Fruit fly (Drosophila melanogaster): ENCODE data around the gene Glyat.

The Glyat gene

DNA sequence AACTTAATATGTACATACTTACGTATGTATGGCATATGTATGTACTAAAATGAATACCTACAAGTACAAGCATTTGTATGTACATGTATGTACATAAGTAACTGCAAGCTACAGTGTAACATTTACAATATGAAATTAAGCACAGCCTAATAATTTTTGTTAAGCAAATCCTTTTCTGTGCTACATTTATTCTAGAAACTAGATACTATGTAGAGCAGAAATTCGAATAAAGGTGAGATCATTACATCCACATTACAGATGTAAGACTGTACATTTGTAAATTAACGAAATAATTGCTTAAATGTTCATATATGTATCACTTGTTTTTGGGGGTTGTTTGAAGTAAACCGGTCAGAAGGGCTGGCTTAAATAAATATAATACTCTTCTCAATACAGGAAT is 18.5 kb downstream of the Glyat start (continued):
- TF ChIP-seq Hr39 (GFP tag; optimal IDR thresholded peaks at IDR 0.05), result peak; percentile 86
- no peak for TF ChIP-seq Lpt (GFP tag; optimal IDR thresholded peaks at IDR 0.05)
- TF ChIP-seq topi (GFP tag; optimal IDR thresholded peaks at IDR 0.05), result peak; percentile 68
- no peak for TF ChIP-seq CG11902 (GFP tag; optimal IDR thresholded peaks at IDR 0.05)
- peak; percentile 29 for TF ChIP-seq CG8632 (GFP tag; optimal IDR thresholded peaks at IDR 0.05)
- TF ChIP-seq Ets21C (GFP tag; optimal IDR thresholded peaks at IDR 0.05), result peak; percentile 62
- TF ChIP-seq salr (GFP tag; optimal IDR thresholded peaks at IDR 0.05), result no peak
- TF ChIP-seq Hr38 (GFP tag; optimal IDR thresholded peaks at IDR 0.05), result no peak
- TF ChIP-seq CG6808 (GFP tag; optimal IDR thresholded peaks at IDR 0.05), result no peak
- TF ChIP-seq CG32006 (GFP tag; optimal IDR thresholded peaks at IDR 0.05), result peak; percentile 24
- TF ChIP-seq CG15336 (GFP tag; IDR thresholded peaks at IDR 0.05), result 0 out of 2 replicates have a peak, but pooled peaks have one; percentile 15
- TF ChIP-seq CG6276 (GFP tag; optimal IDR thresholded peaks at IDR 0.05), result no peak
- TF ChIP-seq OdsH (GFP tag; optimal IDR thresholded peaks at IDR 0.05), result peak; percentile 46
- TF ChIP-seq esn (GFP tag; optimal IDR thresholded peaks at IDR 0.05), result peak; percentile 79
- TF ChIP-seq Sox15 (GFP tag; optimal IDR thresholded peaks at IDR 0.05), result peak; percentile 5
- TF ChIP-seq CG6854 (GFP tag; optimal IDR thresholded peaks at IDR 0.05), result no peak
- no peak for TF ChIP-seq CG11294 (GFP tag; IDR thresholded peaks at IDR 0.05)
- peak; percentile 81 for TF ChIP-seq svp (GFP tag)
- no peak for TF ChIP-seq CG16779 (tag; optimal IDR thresholded peaks at IDR 0.05)
- TF ChIP-seq acj6 (GFP tag; optimal IDR thresholded peaks at IDR 0.05), result peak; percentile 48
- TF ChIP-seq CG9139 (GFP tag; optimal IDR thresholded peaks at IDR 0.05), result no peak
- 0 out of 3 replicates have a peak, but pooled peaks have one; percentile 39 for TF ChIP-seq CG6163 (GFP tag; IDR thresholded peaks at IDR 0.05)
- TF ChIP-seq lz (GFP tag; optimal IDR thresholded peaks at IDR 0.05), result peak; percentile 78
- TF ChIP-seq CG3032 (tag; optimal IDR thresholded peaks at IDR 0.05), result no peak
- peak; percentile 19 for TF ChIP-seq CG3919 (GFP tag; optimal IDR thresholded peaks at IDR 0.05)
- TF ChIP-seq fkh (GFP tag; optimal IDR thresholded peaks at IDR 0.05), result no peak
- TF ChIP-seq CG7368 (GFP tag; optimal IDR thresholded peaks at IDR 0.05), result peak; percentile 20
- TF ChIP-seq Met (GFP tag; optimal IDR thresholded peaks at IDR 0.05), result peak; percentile 40
- peak; percentile 86 for TF ChIP-seq CG31627 (GFP tag; optimal IDR thresholded peaks at IDR 0.05)

DNA sequence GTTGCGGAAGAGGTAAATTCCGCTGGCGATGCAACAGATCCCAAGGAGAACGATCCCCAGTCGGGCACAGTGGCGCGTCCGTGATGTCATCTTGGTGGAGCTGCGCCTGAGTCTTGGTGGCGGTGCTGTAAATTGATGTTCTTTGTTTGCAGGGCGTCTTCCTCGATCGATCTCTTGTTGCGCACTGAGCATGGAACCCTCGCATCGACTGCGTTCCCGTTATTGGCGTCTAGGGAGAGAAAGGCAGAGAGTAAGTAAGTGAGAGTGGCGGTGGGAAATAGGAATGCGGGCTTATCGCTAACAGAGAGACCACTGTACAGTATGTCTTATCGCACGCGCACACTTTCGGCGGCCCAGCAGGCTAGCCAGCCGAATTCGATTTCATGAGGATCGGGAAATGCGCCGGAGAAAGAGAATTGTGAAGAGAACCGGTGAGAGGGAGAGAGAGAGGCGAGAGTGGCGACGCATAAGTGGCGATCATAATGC is 19.0 kb downstream of the Glyat start:
- TF ChIP-seq dac (GFP tag; optimal IDR thresholded peaks at IDR 0.05) (no peak), CG9139 (GFP tag; optimal IDR thresholded peaks at IDR 0.05) (peak; percentile 24), CG11902 (GFP tag; optimal IDR thresholded peaks at IDR 0.05) (no peak), CG6163 (GFP tag; IDR thresholded peaks at IDR 0.05) (peak; percentile 45; the same call in 2 of the 3 replicates), OdsH (GFP tag; optimal IDR thresholded peaks at IDR 0.05) (no peak), CG7368 (GFP tag; optimal IDR thresholded peaks at IDR 0.05) (peak; percentile 15), Hr39 (GFP tag; optimal IDR thresholded peaks at IDR 0.05) (no peak), svp (GFP tag) (peak; percentile 62), vri (GFP tag; optimal IDR thresholded peaks at IDR 0.05) (peak; percentile 2), cyc (GFP tag; optimal IDR thresholded peaks at IDR 0.05) (no peak), pdm3 (GFP tag; optimal IDR thresholded peaks at IDR 0.05) (no peak), Gug (GFP tag; IDR thresholded peaks at IDR 0.05) (no peak), Eip93F (GFP tag; optimal IDR thresholded peaks at IDR 0.05) (peak; percentile 47), Blimp-1 (GFP tag; optimal IDR thresholded peaks at IDR 0.05) (peak; percentile 7), ss (GFP tag; optimal IDR thresholded peaks at IDR 0.05) (peak; percentile 10 to 23), salr (GFP tag; optimal IDR thresholded peaks at IDR 0.05) (no peak), CG1621 (tag; optimal IDR thresholded peaks at IDR 0.05) (peak; percentile 2), CG6854 (GFP tag; optimal IDR thresholded peaks at IDR 0.05) (no peak), lz (GFP tag; optimal IDR thresholded peaks at IDR 0.05) (no peak), Sox14 (GFP tag; optimal IDR thresholded peaks at IDR 0.05) (peak; percentile 56), net (GFP tag; optimal IDR thresholded peaks at IDR 0.05) (peak; percentile 3), dsx (GFP tag; optimal IDR thresholded peaks at IDR 0.05; ENCODE audit: poor library complexity, severe bottlenecking) (no peak), acj6 (GFP tag; optimal IDR thresholded peaks at IDR 0.05) (no peak)

Measured in whole organism, prepupa.